Worm (Caenorhabditis elegans) whole organism, late embryonic: ENCODE measurements around the gene mogs-1.
A peak's percentile ranks its signal among the peaks of the same experiment; 100 is the strongest.

Experiments
- ama-1 ChIP-seq: fragments of 150-350 bp; optimal IDR thresholded peaks from 2 replicates; lab custom pipeline; 2014
- ceh-18 ChIP-seq: sonication (generic microtip); optimal IDR thresholded peaks from 2 replicates; lab custom pipeline; 2016; ENCODE audit warnings: missing genetic modification characterization, missing compliant biosample characterization
- ceh-24 ChIP-seq: sonication (generic microtip); optimal IDR thresholded peaks from 2 replicates; lab custom pipeline; 2016; ENCODE audit warnings: mild to moderate bottlenecking, missing genetic modification characterization, missing compliant biosample characterization
- ceh-45 ChIP-seq: fragments of 200-800 bp; sonication (Bioruptor generic); IDR thresholded peaks from 2 replicates; pipeline ENCODE4 v1.3.6; 2022; ENCODE audit warnings: missing genetic modification reagents, missing genetic modification characterization, missing compliant biosample characterization
- ceh-6 ChIP-seq: fragments of 200-800 bp; sonication (Bioruptor generic); optimal IDR thresholded peaks from 2 replicates; lab custom pipeline; 2018; ENCODE audit warnings: mild to moderate bottlenecking, missing genetic modification characterization, missing compliant biosample characterization
- nhr-11 ChIP-seq: fragments of 150-350 bp; optimal IDR thresholded peaks from 2 replicates; lab custom pipeline; 2014; ENCODE audit warnings: missing biosample characterization, missing genetic modification characterization
- pax-1 ChIP-seq: fragments of 150-350 bp; optimal IDR thresholded peaks from 2 replicates; lab custom pipeline; 2014; ENCODE audit warnings: missing biosample characterization, missing genetic modification characterization
- pha-4 ChIP-seq: fragments of 150-350 bp; optimal IDR thresholded peaks from 2 replicates; lab custom pipeline; 2018; ENCODE audit warnings: missing biosample characterization, missing genetic modification reagents, missing genetic modification characterization
- pqm-1 ChIP-seq: sonication (generic microtip); optimal IDR thresholded peaks from 2 replicates; lab custom pipeline; 2016; ENCODE audit warnings: missing genetic modification characterization, missing compliant biosample characterization
- sox-2 ChIP-seq: fragments of 200-800 bp; sonication (Bioruptor generic); IDR thresholded peaks from 2 replicates; pipeline ENCODE4 v1.3.6; 2022; ENCODE audit warnings: missing genetic modification reagents, missing genetic modification characterization, missing compliant biosample characterization
- sox-4 ChIP-seq: sonication (generic microtip); optimal IDR thresholded peaks from 2 replicates; lab custom pipeline; 2017; ENCODE audit warnings: mild to moderate bottlenecking, missing genetic modification characterization, inconsistent platforms, missing compliant biosample characterization
- tbx-7 ChIP-seq: sonication (generic microtip); optimal IDR thresholded peaks from 2 replicates; lab custom pipeline; 2016; ENCODE audit warnings: missing genotype, missing genetic modification characterization, missing compliant biosample characterization

- TF ChIP-seq pax-1 (tag; lab: Kevin White, UChicago) (peak; percentile 60), sox-2 (GFP tag; lab: Robert Waterston, UW) (no peak), ceh-6 (no peak), pha-4 (tag; lab: Kevin White, UChicago) (no peak), ceh-45 (no peak), pqm-1 (tag; lab: Kevin White, UChicago) (no peak), nhr-11 (tag; lab: Kevin White, UChicago) (no peak), ceh-18 (tag; lab: Kevin White, UChicago) (no peak), ama-1 (lab: Kevin White, UChicago) (no peak), tbx-7 (tag; lab: Kevin White, UChicago) (no peak), ceh-24 (tag; lab: Kevin White, UChicago) (no peak), sox-4 (tag; lab: Kevin White, UChicago) (no peak)
Measured at ce11 chrIV:11036222-11036621, 14.5 kb upstream of the mogs-1 start, which contains the start of gene fkb-1.
